In the genomic region with DNA sequence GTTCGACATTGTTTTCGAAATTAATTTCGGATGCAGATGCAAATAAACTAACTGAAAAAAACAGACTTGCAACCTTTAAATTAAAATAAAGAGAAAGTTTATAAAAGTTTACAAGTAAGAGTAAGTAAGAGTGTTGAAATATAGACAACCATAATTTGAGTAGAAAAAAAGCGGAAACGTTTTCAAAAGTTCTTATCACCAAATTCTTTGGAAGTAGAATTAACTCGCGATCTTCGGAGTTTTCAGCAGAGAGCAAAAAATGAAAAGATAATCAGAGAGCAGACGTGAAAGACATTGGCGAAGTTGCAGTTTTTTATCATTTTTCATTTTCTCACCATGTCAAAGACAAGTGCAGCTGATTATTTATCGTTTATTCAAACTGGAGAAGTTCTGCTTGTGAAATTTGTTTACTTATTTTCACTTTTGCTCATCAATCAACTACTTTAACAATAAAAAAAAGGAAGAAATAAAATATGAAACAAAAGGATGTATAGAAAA, we compare ENCODE assay signal across 5 worm cellular contexts.
TF ChIP-seq lines count a peak whose summit lies in the region.

A gene (minus strand): TSS at position 51 of the 498 bp plus-strand sequence.

TF ChIP-seq in whole organism, L1 larva, 84 proteins besides CTCF, POLR2A, EP300 and RAD21:
- TF ChIP-seq nhr-20 (tag; optimal IDR thresholded peaks at IDR 0.05; lab: Kevin White, UChicago) (no peak), elt-2 (tag; optimal IDR thresholded peaks at IDR 0.05; lab: Kevin White, UChicago) (peak; percentile 63), nhr-12 (tag; optimal IDR thresholded peaks at IDR 0.05; lab: Kevin White, UChicago) (no peak)

TF ChIP-seq in whole organism, L2 larva, 48 proteins besides CTCF, POLR2A, EP300 and RAD21:
- TF ChIP-seq nhr-77 (tag; optimal IDR thresholded peaks at IDR 0.05; lab: Kevin White, UChicago): no peak
- TF ChIP-seq ztf-11 (tag; optimal IDR thresholded peaks at IDR 0.05; lab: Kevin White, UChicago): no peak
- TF ChIP-seq nhr-21 (tag; optimal IDR thresholded peaks at IDR 0.05; lab: Kevin White, UChicago): no peak
- TF ChIP-seq ceh-82 (tag; optimal IDR thresholded peaks at IDR 0.05; lab: Kevin White, UChicago): no peak
- TF ChIP-seq egl-27 (tag; optimal IDR thresholded peaks at IDR 0.05; lab: Kevin White, UChicago): no peak
- TF ChIP-seq fos-1 (tag; optimal IDR thresholded peaks at IDR 0.05; lab: Kevin White, UChicago): peak; percentile 39
- no peak for TF ChIP-seq ZK546.5 (tag; optimal IDR thresholded peaks at IDR 0.05; lab: Kevin White, UChicago)
- no peak for TF ChIP-seq ama-1 (optimal IDR thresholded peaks at IDR 0.05; lab: Kevin White, UChicago)
- no peak for TF ChIP-seq elt-1 (tag; optimal IDR thresholded peaks at IDR 0.05; lab: Kevin White, UChicago)
- no peak for TF ChIP-seq nhr-25 (tag; optimal IDR thresholded peaks at IDR 0.05; lab: Kevin White, UChicago)
- no peak for TF ChIP-seq lin-11 (tag; optimal IDR thresholded peaks at IDR 0.05; lab: Kevin White, UChicago)
- peak; percentile 44 for TF ChIP-seq sma-9 (GFP tag; optimal IDR thresholded peaks at IDR 0.05; lab: Kevin White, UChicago)
- TF ChIP-seq sma-9 (tag; optimal IDR thresholded peaks at IDR 0.05; lab: Kevin White, UChicago): no peak

TF ChIP-seq in whole organism, L3 larva, 47 proteins besides CTCF, POLR2A, EP300 and RAD21:
- TF ChIP-seq sea-2 (GFP tag; optimal IDR thresholded peaks at IDR 0.05; lab: Kevin White, UChicago) (no peak), mdl-1 (tag; optimal IDR thresholded peaks at IDR 0.05; lab: Kevin White, UChicago) (no peak), elt-2 (tag; optimal IDR thresholded peaks at IDR 0.05; lab: Kevin White, UChicago) (peak; percentile 72), ceh-16 (tag; optimal IDR thresholded peaks at IDR 0.05; lab: Kevin White, UChicago) (no peak), pha-4 (tag; optimal IDR thresholded peaks at IDR 0.05; lab: Kevin White, UChicago) (peak; percentile 35), pqm-1 (tag; optimal IDR thresholded peaks at IDR 0.05; lab: Kevin White, UChicago) (peak; percentile 16)

TF ChIP-seq in whole organism, L4 larva, 104 proteins besides CTCF, POLR2A, EP300 and RAD21:
- no peak for TF ChIP-seq nhr-76 (tag; optimal IDR thresholded peaks at IDR 0.05; lab: Kevin White, UChicago)
- TF ChIP-seq daf-16 (GFP tag; optimal IDR thresholded peaks at IDR 0.05; lab: Kevin White, UChicago): no peak
- peak; percentile 5 for TF ChIP-seq daf-16 (tag; optimal IDR thresholded peaks at IDR 0.05; lab: Kevin White, UChicago)
- peak; percentile 42 for TF ChIP-seq nhr-28 (tag; optimal IDR thresholded peaks at IDR 0.05; lab: Kevin White, UChicago)
- peak; percentile 59 for TF ChIP-seq pqm-1 (tag; optimal IDR thresholded peaks at IDR 0.05; lab: Kevin White, UChicago)
- no peak for TF ChIP-seq D1046.2 (GFP tag; IDR thresholded peaks at IDR 0.05; lab: Robert Waterston, UW)
- TF ChIP-seq lsy-2 (tag; optimal IDR thresholded peaks at IDR 0.05; lab: Kevin White, UChicago): no peak
- peak; percentile 69 for TF ChIP-seq dmd-6 (GFP tag; IDR thresholded peaks at IDR 0.05; lab: Robert Waterston, UW)
- TF ChIP-seq dve-1 (tag; optimal IDR thresholded peaks at IDR 0.05; lab: Kevin White, UChicago; ENCODE audit: insufficient read depth): peak; percentile 38

TF ChIP-seq in whole organism, young adult, 124 proteins besides CTCF, POLR2A, EP300 and RAD21:
- TF ChIP-seq sdz-38 (tag; optimal IDR thresholded peaks at IDR 0.05; lab: Kevin White, UChicago): no peak
- TF ChIP-seq pha-4 (tag; optimal IDR thresholded peaks at IDR 0.05; lab: Kevin White, UChicago): peak; percentile 2
- TF ChIP-seq nhr-80 (tag; optimal IDR thresholded peaks at IDR 0.05; lab: Kevin White, UChicago): peak; percentile 11
